Worm (Caenorhabditis elegans): ENCODE results near the gene tag-325.

DNA sequence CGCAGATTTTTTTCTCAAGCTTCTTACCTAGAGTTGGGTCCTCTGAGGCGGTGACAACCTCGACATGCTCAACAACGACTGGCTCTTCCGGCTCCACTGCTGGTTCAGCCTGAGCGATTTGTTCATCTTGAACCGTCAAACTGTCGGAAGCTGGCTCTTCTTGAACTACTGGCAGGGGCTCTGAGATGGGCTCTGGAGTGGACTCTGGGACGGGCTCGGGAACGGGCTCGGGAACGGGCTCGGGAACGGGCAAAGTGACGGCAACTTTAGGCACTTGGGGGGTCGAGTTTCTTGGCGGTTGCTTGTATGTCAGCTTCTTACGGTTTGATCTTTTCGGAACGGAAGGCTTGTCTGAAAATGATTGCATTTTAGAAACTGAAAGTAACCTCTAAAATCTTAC is 33.8 kb upstream of the tag-325 start:
- no peak for TF ChIP-seq nfya-2 (GFP tag; IDR thresholded peaks at IDR 0.05)
- TF ChIP-seq efl-1 (GFP tag; optimal IDR thresholded peaks at IDR 0.05), result no peak

Measured in whole organism, young adult.